Fruit fly (Drosophila melanogaster) whole organism, wandering third instar larva: ENCODE data around the gene Septin2.

ENCODE experiments used
- Hr83 ChIP-seq: fragments of 200-300 bp; sonication (Bioruptor generic); optimal IDR thresholded peaks from 2 replicates; lab custom pipeline; 2016; ENCODE audit warnings: missing biosample characterization, mild to moderate bottlenecking, missing genetic modification characterization, moderate library complexity; ENCODE audit not compliant: poor library complexity, severe bottlenecking
- N ChIP-seq: fragments of >200 bp; optimal IDR thresholded peaks from 2 replicates; lab custom pipeline; 2018; ENCODE audit warnings: missing biosample characterization, missing external identifiers, missing genetic modification characterization
- Vsx2 ChIP-seq: fragments of 200-300, 225-300 bp; sonication (Bioruptor generic); optimal IDR thresholded peaks from 2 replicates; lab custom pipeline; 2018; ENCODE audit warnings: missing biosample characterization, missing genetic modification characterization; ENCODE audit not compliant: partially characterized antibody
- br ChIP-seq: fragments of 200-800 bp; sonication (Bioruptor generic); optimal IDR thresholded peaks from 2 replicates; lab custom pipeline; 2016; ENCODE audit warnings: missing biosample characterization, missing genetic modification characterization
- dl ChIP-seq, 2 experiments: fragments of 175-275, 200-275 bp in 1 of 2; fragments of 200-275 bp in 1 of 2; sonication (Bioruptor generic); optimal IDR thresholded peaks; lab custom pipeline; 2018; ENCODE audit warnings: mild to moderate bottlenecking in 2 of 2, missing biosample characterization in 2 of 2, missing genetic modification characterization in 2 of 2, moderate library complexity in 2 of 2; ENCODE audit not compliant: partially characterized antibody in 2 of 2, insufficient read depth in 1 of 2
- h ChIP-seq: fragments of 200-800 bp; sonication (Bioruptor generic); optimal IDR thresholded peaks from 3 replicates; lab custom pipeline; 2016; ENCODE audit warnings: missing biosample characterization, mild to moderate bottlenecking, missing genetic modification characterization
- lola ChIP-seq: fragments of >200 bp; optimal IDR thresholded peaks from 2 replicates; lab custom pipeline; 2017; ENCODE audit warnings: missing biosample characterization, missing genetic modification characterization
- pan ChIP-seq: fragments of >200 bp; optimal IDR thresholded peaks from 2 replicates; lab custom pipeline; 2017
- sv ChIP-seq: fragments of 200-800 bp; sonication (Bioruptor generic); optimal IDR thresholded peaks from 3 replicates; lab custom pipeline; 2016; ENCODE audit warnings: missing biosample characterization, missing genetic modification characterization

DNA sequence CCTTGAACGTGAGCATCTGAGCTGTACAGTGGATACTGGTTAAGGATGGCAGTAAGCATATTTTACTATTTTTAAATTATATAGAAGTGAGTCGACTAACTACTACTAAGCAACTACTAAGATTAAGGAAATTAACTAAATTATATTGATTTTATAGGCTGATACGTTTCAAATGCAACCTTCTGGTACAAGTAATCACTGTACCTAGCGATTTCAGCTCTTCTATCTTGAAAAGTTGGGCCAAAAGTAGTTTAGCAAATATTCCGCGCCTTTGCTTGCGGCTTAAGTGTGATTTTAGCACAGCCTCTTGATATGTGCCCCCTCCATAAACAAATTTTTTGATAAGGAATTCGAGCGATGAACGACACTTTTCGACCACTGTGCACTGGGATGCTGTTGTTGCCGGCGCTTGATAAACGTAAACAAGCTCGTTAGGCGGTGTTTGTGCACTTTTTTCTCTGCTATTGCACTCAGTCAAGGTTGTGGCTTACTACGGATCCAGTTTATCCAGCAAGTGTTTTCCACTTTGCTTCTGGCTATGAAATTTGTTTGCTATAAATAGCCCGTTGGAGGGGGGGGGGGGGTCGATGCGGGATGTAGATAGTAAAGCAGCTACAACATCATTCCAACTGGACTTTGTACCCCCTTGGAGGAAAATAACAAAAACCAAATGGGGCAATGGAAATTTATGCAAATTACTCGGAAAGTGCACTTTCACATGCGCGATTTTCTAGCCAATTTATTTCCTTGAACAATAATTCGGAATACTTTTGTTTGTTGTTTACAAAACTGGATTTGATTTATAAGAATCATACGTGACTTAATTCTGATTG is 31.7 kb downstream of the Septin2 start:
- TF ChIP-seq h (GFP tag; lab: Kevin White, UChicago) (peak; percentile 82), br (GFP tag; lab: Kevin White, UChicago) (peak; percentile 55), Hr83 (GFP tag; lab: Kevin White, UChicago) (no peak), sv (GFP tag; lab: Kevin White, UChicago) (peak; percentile 37), pan (no peak), lola (GFP tag; lab: Kevin White, UChicago) (no peak), Vsx2 (GFP tag; lab: Kevin White, UChicago) (no peak), dl (GFP tag; optimal IDR thresholded peaks at IDR 0.05; lab: Kevin White, UChicago; ENCODE audit: insufficient read depth in 1 of 2, partially characterized antibody in 2 of 2) (no peak), N (GFP tag; lab: Kevin White, UChicago) (no peak)
